Fruit fly (Drosophila melanogaster) whole organism, larva: ENCODE results near the gene ABCB7.

ENCODE experiments used
- noc ChIP-seq: fragments of 200-800 bp; sonication (Bioruptor generic); optimal IDR thresholded peaks from 3 replicates; lab custom pipeline; 2019; ENCODE audit warnings: missing biosample characterization, mild to moderate bottlenecking, missing genetic modification characterization, moderate library complexity

The ABCB7 gene

dm6 chr3L:1618116-1618727, at the start of gene ABCB7, which contains the start of the genes CG13926 and CG33230:
Gene ABCB7, plus strand, starts transcription at chr3L:1618414.
Gene CG13926, minus strand, starts transcription at chr3L:1618158.
Gene CG33230, plus strand, starts transcription at chr3L:1618414.
- TF ChIP-seq noc = peak; percentile 69

- peak; percentile 8 for TF ChIP-seq noc
These were observed 48.9 kb upstream of the ABCB7 start, which contains the start of gene Tmep for dm6 chr3L:1569162-1569965. Gene Tmep, plus strand, starts transcription at chr3L:1569181.

- no peak for TF ChIP-seq noc
These were observed 48.3 kb upstream of the ABCB7 start for dm6 chr3L:1569966-1570276.

- no peak for TF ChIP-seq noc
These were observed 47.1 kb upstream of the ABCB7 start for dm6 chr3L:1571077-1571476.

- no peak for TF ChIP-seq noc
These were observed 45.0 kb upstream of the ABCB7 start for dm6 chr3L:1573191-1573590.

- TF ChIP-seq noc = no peak
These were observed 42.4 kb upstream of the ABCB7 start for dm6 chr3L:1575731-1576376.

- no peak for TF ChIP-seq noc
These were observed 41.6 kb upstream of the ABCB7 start, which contains the start of gene CG13917 for dm6 chr3L:1576489-1577106. Gene CG13917, plus strand, starts transcription at chr3L:1576699.

- TF ChIP-seq noc = no peak
These were observed 40.9 kb upstream of the ABCB7 start for dm6 chr3L:1577338-1577737.

- TF ChIP-seq noc = peak; percentile 64
These were observed 39.7 kb upstream of the ABCB7 start for dm6 chr3L:1578391-1578948.

- TF ChIP-seq noc = peak; percentile 79
These were observed 38.9 kb upstream of the ABCB7 start for dm6 chr3L:1579169-1579853.

dm6 chr3L:1580194-1580593, 38.0 kb upstream of the ABCB7 start:
- no peak for TF ChIP-seq noc

dm6 chr3L:1580821-1581220, 37.4 kb upstream of the ABCB7 start:
- no peak for TF ChIP-seq noc

dm6 chr3L:1584003-1584402, 34.2 kb upstream of the ABCB7 start:
- no peak for TF ChIP-seq noc

dm6 chr3L:1584781-1585180, 33.4 kb upstream of the ABCB7 start:
- TF ChIP-seq noc = no peak

dm6 chr3L:1586266-1587054, 31.8 kb upstream of the ABCB7 start:
- peak; percentile 70 for TF ChIP-seq noc
